2 fruit fly cellular contexts compared by ENCODE assay signal in the genomic region with DNA sequence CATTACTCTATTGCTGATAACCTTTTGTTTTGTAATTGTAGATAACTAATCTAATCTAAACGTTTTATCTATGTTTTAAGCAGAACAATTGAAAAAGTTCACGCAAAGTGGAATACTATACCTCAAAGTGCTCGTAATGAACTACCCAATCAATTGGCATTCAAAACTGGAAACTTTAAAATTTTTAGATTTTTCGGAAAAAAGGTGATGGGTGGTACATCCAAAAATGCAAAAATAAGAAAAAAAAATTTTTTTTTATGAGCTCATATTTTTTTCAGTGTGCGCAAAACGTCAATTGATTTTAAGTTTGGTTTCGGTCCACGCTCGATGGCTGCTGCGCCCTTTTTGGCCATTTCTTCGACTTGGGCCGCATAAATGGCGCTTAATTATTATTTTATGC.
TF ChIP-seq lines count a peak whose summit lies in the region.

No protein-coding gene starts in this region.

- no peak for TF ChIP-seq CTCF in whole organism, embryonic (GFP tag; optimal IDR thresholded peaks at IDR 0.05; lab: Kevin White, UChicago)

TF ChIP-seq in whole organism, embryonic, 481 proteins besides CTCF, POLR2A, EP300 and RAD21:
- TF ChIP-seq cg (GFP tag; optimal IDR thresholded peaks at IDR 0.05; lab: Kevin White, UChicago) (no peak), sisA (GFP tag; IDR thresholded peaks at IDR 0.05; lab: Robert Waterston, UW) (peak; percentile 16; the same call in 1 of the 2 replicates), CG11504 (tag; optimal IDR thresholded peaks at IDR 0.05; lab: Kevin White, UChicago) (peak; percentile 30), gem (tag; optimal IDR thresholded peaks at IDR 0.05; lab: Kevin White, UChicago) (peak; percentile 22), Meics (GFP tag; optimal IDR thresholded peaks at IDR 0.05; lab: Kevin White, UChicago) (no peak), Hr51 (GFP tag; optimal IDR thresholded peaks at IDR 0.05; lab: Kevin White, UChicago) (peak in 1 of 2 experiments; percentile 10), Asciz (GFP tag; optimal IDR thresholded peaks at IDR 0.05; lab: Kevin White, UChicago) (peak; percentile 23), pan (optimal IDR thresholded peaks at IDR 0.05; lab: Kevin White, UChicago) (no peak), pan (GFP tag; optimal IDR thresholded peaks at IDR 0.05 in 1 of 2, IDR thresholded peaks at IDR 0.05 in 1 of 2) (peak in 1 of 2 experiments; percentile 8), dmrt99B (tag; optimal IDR thresholded peaks at IDR 0.05; lab: Kevin White, UChicago) (peak; percentile 1), Sox102F (GFP tag; optimal IDR thresholded peaks at IDR 0.05; lab: Kevin White, UChicago) (peak; percentile 47), nom (GFP tag; optimal IDR thresholded peaks at IDR 0.05; lab: Kevin White, UChicago) (no peak), ATbp (GFP tag; optimal IDR thresholded peaks at IDR 0.05; lab: Kevin White, UChicago) (peak; percentile 21), CG14441 (GFP tag; IDR thresholded peaks at IDR 0.05; lab: Robert Waterston, UW) (no peak), wek (GFP tag; optimal IDR thresholded peaks at IDR 0.05; lab: Kevin White, UChicago) (no peak), ci (GFP tag; IDR thresholded peaks at IDR 0.05; lab: Robert Waterston, UW) (0 out of 3 replicates have a peak, but pooled peaks have one; percentile 31), CG13296 (GFP tag; optimal IDR thresholded peaks at IDR 0.05; lab: Kevin White, UChicago) (no peak), eve (GFP tag; optimal IDR thresholded peaks at IDR 0.05; lab: Kevin White, UChicago) (peak in 1 of 2 experiments; percentile 49), sens (GFP tag; lab: Kevin White, UChicago) (peak; percentile 61), Med (GFP tag; lab: Kevin White, UChicago) (peak; percentile 65), pho (GFP tag; optimal IDR thresholded peaks at IDR 0.05; lab: Kevin White, UChicago) (no peak), unc-4 (GFP tag; IDR thresholded peaks at IDR 0.05; lab: Robert Waterston, UW; ENCODE audit: partially characterized antibody) (no peak), vvl (GFP tag; IDR thresholded peaks at IDR 0.05; lab: Robert Waterston, UW) (peak; percentile 34; the same call in 1 of the 2 replicates), Lhr (GFP tag; optimal IDR thresholded peaks at IDR 0.05; lab: Kevin White, UChicago) (no peak), kni (GFP tag; optimal IDR thresholded peaks at IDR 0.05; lab: Kevin White, UChicago) (no peak), unpg (GFP tag; optimal IDR thresholded peaks at IDR 0.05; lab: Kevin White, UChicago) (peak; percentile 5), Hey (tag; optimal IDR thresholded peaks at IDR 0.05; lab: Kevin White, UChicago) (no peak)

TF ChIP-seq in whole organism, prepupa, 60 proteins besides CTCF, POLR2A, EP300 and RAD21:
- TF ChIP-seq OdsH (GFP tag; optimal IDR thresholded peaks at IDR 0.05; lab: Kevin White, UChicago) (peak; percentile 35), CG6792 (GFP tag; optimal IDR thresholded peaks at IDR 0.05; lab: Kevin White, UChicago) (no peak), Blimp-1 (GFP tag; optimal IDR thresholded peaks at IDR 0.05; lab: Kevin White, UChicago) (no peak), Sox15 (GFP tag; optimal IDR thresholded peaks at IDR 0.05; lab: Kevin White, UChicago) (no peak), vri (GFP tag; optimal IDR thresholded peaks at IDR 0.05; lab: Kevin White, UChicago) (no peak), salr (GFP tag; optimal IDR thresholded peaks at IDR 0.05; lab: Kevin White, UChicago) (no peak), achi (GFP tag; optimal IDR thresholded peaks at IDR 0.05; lab: Kevin White, UChicago) (no peak), CG6276 (GFP tag; optimal IDR thresholded peaks at IDR 0.05; lab: Kevin White, UChicago) (no peak), acj6 (GFP tag; optimal IDR thresholded peaks at IDR 0.05; lab: Kevin White, UChicago) (peak; percentile 31), CG32006 (GFP tag; optimal IDR thresholded peaks at IDR 0.05; lab: Kevin White, UChicago) (peak; percentile 41), Eip78C (GFP tag; lab: Kevin White, UChicago) (peak; percentile 75), CG15336 (GFP tag; IDR thresholded peaks at IDR 0.05; lab: Robert Waterston, UW) (peak; percentile 46), Hr4 (GFP tag; optimal IDR thresholded peaks at IDR 0.05; lab: Kevin White, UChicago) (peak; percentile 61)
TF ChIP-seq in whole organism, prepupa: peak in this region for 6.
